Worm (Caenorhabditis elegans): ENCODE measurements around the gene F46C3.2.

F46C3.2 gene

ce11 chrX:11418667-11419066 lies at the start of gene F46C3.2:
Gene F46C3.2, minus strand, starts transcription at chrX:11418767.
- TF ChIP-seq mab-9 (GFP tag; IDR thresholded peaks at IDR 0.05): no peak
- TF ChIP-seq nhr-77 (tag; optimal IDR thresholded peaks at IDR 0.05): no peak
- no peak for TF ChIP-seq alr-1 (tag; optimal IDR thresholded peaks at IDR 0.05; ENCODE audit: borderline replicate concordance)
- no peak for TF ChIP-seq skn-1 (tag; optimal IDR thresholded peaks at IDR 0.05)
- no peak for TF ChIP-seq fkh-8 (tag; optimal IDR thresholded peaks at IDR 0.05)
- no peak for TF ChIP-seq efl-3 (GFP tag; optimal IDR thresholded peaks at IDR 0.05)
- no peak for TF ChIP-seq mef-2 (tag; optimal IDR thresholded peaks at IDR 0.05)
- no peak for TF ChIP-seq grh-1 (GFP tag; IDR thresholded peaks at IDR 0.05)
- TF ChIP-seq elt-3 (tag; optimal IDR thresholded peaks at IDR 0.05): no peak
- no peak for TF ChIP-seq nhr-47 (tag; optimal IDR thresholded peaks at IDR 0.05)
- no peak for TF ChIP-seq unc-86 (tag; optimal IDR thresholded peaks at IDR 0.05)
- no peak for TF ChIP-seq unc-98 (GFP tag; IDR thresholded peaks at IDR 0.05)
- TF ChIP-seq aly-2 (tag; optimal IDR thresholded peaks at IDR 0.05): no peak
- TF ChIP-seq xbp-1 (tag; optimal IDR thresholded peaks at IDR 0.05): no peak
- no peak for TF ChIP-seq fkh-4 (tag; optimal IDR thresholded peaks at IDR 0.05; ENCODE audit: borderline replicate concordance)
- no peak for TF ChIP-seq C04F5.9 (tag; optimal IDR thresholded peaks at IDR 0.05)

- TF ChIP-seq Y116A8C.19 (tag; optimal IDR thresholded peaks at IDR 0.05; ENCODE audit: borderline replicate concordance) (no peak), nhr-77 (tag; optimal IDR thresholded peaks at IDR 0.05) (no peak), mdl-1 (tag; optimal IDR thresholded peaks at IDR 0.05) (peak in 1 of 2 experiments; percentile 78), unc-98 (GFP tag; IDR thresholded peaks at IDR 0.05) (no peak), lin-15B (tag; optimal IDR thresholded peaks at IDR 0.05) (no peak), skn-1 (tag; optimal IDR thresholded peaks at IDR 0.05) (peak; percentile 39), egl-13 (tag; optimal IDR thresholded peaks at IDR 0.05) (peak; percentile 77), pag-3 (tag; optimal IDR thresholded peaks at IDR 0.05; ENCODE audit: borderline replicate concordance, insufficient read depth) (peak; percentile 96), nhr-85 (tag) (no peak), unc-30 (tag; optimal IDR thresholded peaks at IDR 0.05) (no peak), nhr-20 (tag; optimal IDR thresholded peaks at IDR 0.05) (peak; percentile 46), nhr-47 (tag; optimal IDR thresholded peaks at IDR 0.05) (peak; percentile 72), nhr-84 (tag; optimal IDR thresholded peaks at IDR 0.05) (no peak), C04F5.9 (tag; optimal IDR thresholded peaks at IDR 0.05) (no peak), elt-3 (tag; optimal IDR thresholded peaks at IDR 0.05) (no peak), lir-3 (tag; optimal IDR thresholded peaks at IDR 0.05; ENCODE audit: poor library complexity) (no peak), egl-27 (tag; optimal IDR thresholded peaks at IDR 0.05) (no peak), nhr-71 (tag; optimal IDR thresholded peaks at IDR 0.05) (peak; percentile 82), dpl-1 (GFP tag; optimal IDR thresholded peaks at IDR 0.05) (peak in 1 of 3 experiments; percentile 24), dsc-1 (tag; optimal IDR thresholded peaks at IDR 0.05) (peak; percentile 83), fkh-10 (GFP tag; optimal IDR thresholded peaks at IDR 0.05) (peak; percentile 97), nhr-76 (tag; optimal IDR thresholded peaks at IDR 0.05) (no peak), lin-13 (GFP tag; optimal IDR thresholded peaks at IDR 0.05) (peak; percentile 6), ceh-88 (GFP tag; IDR thresholded peaks at IDR 0.05) (no peak), sox-4 (tag; optimal IDR thresholded peaks at IDR 0.05) (no peak), ces-1 (GFP tag; optimal IDR thresholded peaks at IDR 0.05) (peak; percentile 63), swsn-7 (tag; optimal IDR thresholded peaks at IDR 0.05) (peak; percentile 73), nhr-11 (tag; optimal IDR thresholded peaks at IDR 0.05) (no peak), vab-15 (tag; optimal IDR thresholded peaks at IDR 0.05) (peak; percentile 31), fos-1 (tag; optimal IDR thresholded peaks at IDR 0.05) (no peak), ceh-8 (GFP tag; optimal IDR thresholded peaks at IDR 0.05) (peak; percentile 28), lin-39 (tag; optimal IDR thresholded peaks at IDR 0.05) (no peak), jun-1 (tag; optimal IDR thresholded peaks at IDR 0.05) (peak; percentile 35), mep-1 (tag; optimal IDR thresholded peaks at IDR 0.05) (peak; percentile 81), unc-62 (GFP tag; optimal IDR thresholded peaks at IDR 0.05) (no peak), ama-1 (optimal IDR thresholded peaks at IDR 0.05) (no peak), xbp-1 (tag; optimal IDR thresholded peaks at IDR 0.05) (peak; percentile 54), nhr-12 (tag; optimal IDR thresholded peaks at IDR 0.05) (no peak), tbx-2 (tag; optimal IDR thresholded peaks at IDR 0.05) (peak; percentile 77), pax-3 (tag; optimal IDR thresholded peaks at IDR 0.05) (no peak), sup-37 (GFP tag; optimal IDR thresholded peaks at IDR 0.05) (peak; percentile 3), unc-130 (tag; optimal IDR thresholded peaks at IDR 0.05) (no peak)
These were observed 48.8 kb upstream of the F46C3.2 start for ce11 chrX:11467320-11467732.

All from whole organism, L1 larva.